Fruit fly (Drosophila melanogaster) whole organism, embryonic: Measurements from ENCODE around the gene RhoBTB.
A peak's percentile ranks its signal among the peaks of the same experiment; 100 is the strongest.

ENCODE experiments used
- CG10462 ChIP-seq: fragments of 200-800 bp; sonication (Bioruptor generic); optimal IDR thresholded peaks from 2 replicates; lab custom pipeline; 2016; ENCODE audit warnings: missing biosample characterization, missing genetic modification characterization
- CG10654 ChIP-seq: fragments of 200-800 bp; sonication (Bioruptor generic); optimal IDR thresholded peaks from 2 replicates; lab custom pipeline; 2016; ENCODE audit warnings: missing biosample characterization, missing genetic modification characterization
- CG13287 ChIP-seq: fragments of 200-800 bp; sonication (Bioruptor generic); IDR thresholded peaks from 2 replicates; pipeline ENCODE4 v1.3.6; 2022; ENCODE audit warnings: missing biosample characterization, missing genetic modification characterization; ENCODE audit not compliant: partially characterized antibody
- CG13424 ChIP-seq: fragments of 200-800 bp; sonication (Bioruptor generic); optimal IDR thresholded peaks from 2 replicates; lab custom pipeline; 2019; ENCODE audit warnings: missing biosample characterization, mild to moderate bottlenecking, missing genetic modification characterization, moderate library complexity
- CG13775 ChIP-seq: fragments of 200-800 bp; sonication (Bioruptor generic); optimal IDR thresholded peaks from 3 replicates; lab custom pipeline; 2017; ENCODE audit warnings: missing biosample characterization, mild to moderate bottlenecking, missing genetic modification characterization
- CG13894 ChIP-seq: fragments of 200-800 bp; sonication (Bioruptor generic); optimal IDR thresholded peaks from 3 replicates; lab custom pipeline; 2018; ENCODE audit warnings: missing biosample characterization, mild to moderate bottlenecking, missing genetic modification characterization, moderate library complexity
- CG15073 ChIP-seq: fragments of 200-800 bp; sonication (Bioruptor generic); optimal IDR thresholded peaks from 2 replicates; lab custom pipeline; 2016; ENCODE audit warnings: missing biosample characterization, missing genetic modification characterization
- CG15696 ChIP-seq: fragments of 200-800 bp; sonication (Bioruptor generic); optimal IDR thresholded peaks from 2 replicates; lab custom pipeline; 2019; ENCODE audit warnings: missing biosample characterization, mild to moderate bottlenecking, missing genetic modification characterization, moderate library complexity
- CG1647 ChIP-seq: fragments of 200-800 bp; sonication (Bioruptor generic); optimal IDR thresholded peaks from 3 replicates; lab custom pipeline; 2016; ENCODE audit warnings: missing biosample characterization, missing genetic modification characterization
- CG17361 ChIP-seq: fragments of 200-800 bp; sonication (Bioruptor generic); IDR thresholded peaks from 3 replicates; pipeline ENCODE4 v1.3.6; 2022; ENCODE audit warnings: missing biosample characterization, missing genetic modification characterization
- CG17385 ChIP-seq: fragments of 200-800 bp; sonication (Bioruptor generic); optimal IDR thresholded peaks from 3 replicates; lab custom pipeline; 2018; ENCODE audit warnings: missing biosample characterization, mild to moderate bottlenecking, missing genetic modification characterization
- CG18476 ChIP-seq: fragments of 200-800 bp; sonication (Bioruptor generic); optimal IDR thresholded peaks from 2 replicates; lab custom pipeline; 2016; ENCODE audit warnings: missing biosample characterization, mild to moderate bottlenecking, missing genetic modification characterization
- CG2120 ChIP-seq: fragments of 200-800 bp; sonication (Bioruptor generic); optimal IDR thresholded peaks from 3 replicates; lab custom pipeline; 2016; ENCODE audit warnings: missing biosample characterization, missing genetic modification characterization
- CG31441 ChIP-seq: fragments of 200-800 bp; sonication (Bioruptor generic); IDR thresholded peaks from 2 replicates; pipeline ENCODE4 v1.3.6; 2022; ENCODE audit warnings: missing biosample characterization, missing genetic modification characterization
- CG34224 ChIP-seq: fragments of 200-800 bp; sonication (Bioruptor generic); IDR thresholded peaks from 3 replicates; pipeline ENCODE4 v1.3.6; 2022; ENCODE audit warnings: missing biosample characterization, missing genetic modification characterization; ENCODE audit not compliant: partially characterized antibody
- CG34422 ChIP-seq: fragments of 200-800 bp; sonication (Bioruptor generic); IDR thresholded peaks from 3 replicates; pipeline ENCODE4 v1.3.6; 2022; ENCODE audit warnings: missing biosample characterization, missing genetic modification characterization
- CG4854 ChIP-seq: fragments of 200-800 bp; sonication (Bioruptor generic); optimal IDR thresholded peaks from 2 replicates; lab custom pipeline; 2016; ENCODE audit warnings: missing biosample characterization, missing genetic modification characterization, inconsistent platforms
- CG5245 ChIP-seq: fragments of 200-800 bp; sonication (Bioruptor generic); optimal IDR thresholded peaks from 3 replicates; lab custom pipeline; 2016; ENCODE audit warnings: missing biosample characterization, missing genetic modification characterization
- CG5953 ChIP-seq: fragments of 200-800 bp; sonication (Bioruptor generic); IDR thresholded peaks from 2 replicates; pipeline ENCODE4 v1.3.6; 2022; ENCODE audit warnings: missing biosample characterization, missing genetic modification characterization
- CG6813 ChIP-seq: fragments of 200-800 bp; sonication (Bioruptor generic); optimal IDR thresholded peaks from 2 replicates; lab custom pipeline; 2017; ENCODE audit warnings: missing biosample characterization, missing genetic modification characterization, mild to moderate bottlenecking, moderate library complexity, missing genetic modification reagents
- CG6854 ChIP-seq: fragments of 200-800 bp; sonication (Bioruptor generic); optimal IDR thresholded peaks from 3 replicates; lab custom pipeline; 2017; ENCODE audit warnings: missing biosample characterization, mild to moderate bottlenecking, missing genetic modification characterization
- CoRest ChIP-seq: fragments of 200-800 bp; sonication (Bioruptor generic); optimal IDR thresholded peaks from 3 replicates; lab custom pipeline; 2018; ENCODE audit warnings: missing biosample characterization, mild to moderate bottlenecking, missing genetic modification characterization, moderate library complexity
- D19A ChIP-seq: fragments of 200-800 bp; optimal IDR thresholded peaks from 3 replicates; lab custom pipeline; 2019; ENCODE audit warnings: missing biosample characterization, mild to moderate bottlenecking, missing genetic modification characterization, moderate library complexity
- Dbx ChIP-seq: fragments of 200-800 bp; sonication (Bioruptor generic); IDR thresholded peaks from 3 replicates; pipeline ENCODE4 v1.3.6; 2022; ENCODE audit warnings: missing biosample characterization, missing genetic modification characterization
- Hand ChIP-seq: fragments of 200-800 bp; sonication (Bioruptor generic); optimal IDR thresholded peaks from 2 replicates; lab custom pipeline; 2017; ENCODE audit warnings: mild to moderate bottlenecking, missing biosample characterization, missing genetic modification reagents, missing genetic modification characterization
- Hey ChIP-seq: fragments of 200-800 bp; sonication (Bioruptor generic); optimal IDR thresholded peaks from 3 replicates; lab custom pipeline; 2018; ENCODE audit warnings: missing biosample characterization, mild to moderate bottlenecking, missing genetic modification characterization
- Mrtf ChIP-seq: fragments of 200-800 bp; sonication (Bioruptor generic); IDR thresholded peaks from 3 replicates; pipeline ENCODE4 v1.3.6; 2022; ENCODE audit warnings: missing biosample characterization, missing genetic modification characterization
- NK7.1 ChIP-seq: fragments of 200-800 bp; sonication (Bioruptor generic); optimal IDR thresholded peaks from 3 replicates; lab custom pipeline; 2016; ENCODE audit warnings: missing biosample characterization, missing genetic modification characterization
- Pdp1 ChIP-seq, 2 experiments: fragments of 200-800 bp; sonication (Bioruptor generic); optimal IDR thresholded peaks; 3 replicates each; lab custom pipeline; 2016; ENCODE audit warnings: missing biosample characterization in 2 of 2, missing genetic modification characterization in 2 of 2, mild to moderate bottlenecking in 1 of 2, moderate library complexity in 1 of 2
- Sox100B ChIP-seq: fragments of 200-800 bp; sonication (Bioruptor generic); optimal IDR thresholded peaks from 3 replicates; lab custom pipeline; 2018; ENCODE audit warnings: missing biosample characterization, mild to moderate bottlenecking, missing genetic modification characterization
- Xbp1 ChIP-seq: fragments of 200-800 bp; sonication (Bioruptor generic); optimal IDR thresholded peaks from 3 replicates; lab custom pipeline; 2016; ENCODE audit warnings: missing biosample characterization, mild to moderate bottlenecking, missing genetic modification characterization
- btn ChIP-seq: fragments of 200-800 bp; sonication (Bioruptor generic); optimal IDR thresholded peaks from 2 replicates; lab custom pipeline; 2016; ENCODE audit warnings: missing biosample characterization, missing genetic modification characterization
- caup ChIP-seq: fragments of 200-800 bp; sonication (Bioruptor generic); optimal IDR thresholded peaks from 3 replicates; lab custom pipeline; 2017; ENCODE audit warnings: missing biosample characterization, mild to moderate bottlenecking, missing genetic modification characterization, moderate library complexity; ENCODE audit not compliant: severe bottlenecking
- chif ChIP-seq, 2 experiments: fragments of 200-800 bp; sonication (Bioruptor generic); optimal IDR thresholded peaks; 3 replicates each; lab custom pipeline; 2016; ENCODE audit warnings: missing biosample characterization in 2 of 2, missing genetic modification characterization in 2 of 2
- chinmo ChIP-seq: fragments of 200-800 bp; sonication (Bioruptor generic); IDR thresholded peaks from 4 replicates; pipeline ENCODE4 v1.3.6; 2022; ENCODE audit warnings: missing biosample characterization, missing genetic modification characterization; ENCODE audit not compliant: partially characterized antibody
- crc ChIP-seq: fragments of 200-800 bp; sonication (Bioruptor generic); optimal IDR thresholded peaks from 2 replicates; lab custom pipeline; 2016; ENCODE audit warnings: missing biosample characterization, missing genetic modification characterization
- cwo ChIP-seq: fragments of 200-800 bp; sonication (Bioruptor generic); optimal IDR thresholded peaks from 3 replicates; lab custom pipeline; 2017; ENCODE audit warnings: missing biosample characterization, missing genetic modification characterization, mild to moderate bottlenecking, moderate library complexity, missing genetic modification reagents
- dmrt99B ChIP-seq: fragments of 200-800 bp; sonication (Bioruptor generic); optimal IDR thresholded peaks from 2 replicates; lab custom pipeline; 2018; ENCODE audit warnings: missing biosample characterization, mild to moderate bottlenecking, missing genetic modification characterization, moderate library complexity
- grn ChIP-seq: fragments of 200-800 bp; sonication (Bioruptor generic); optimal IDR thresholded peaks from 3 replicates; lab custom pipeline; 2017; ENCODE audit warnings: missing biosample characterization, missing genetic modification characterization
- gsb ChIP-seq: fragments of 200-800 bp; sonication (Bioruptor generic); IDR thresholded peaks from 2 replicates; pipeline ENCODE4 v1.3.6; 2022; ENCODE audit warnings: missing biosample characterization, missing genetic modification characterization
- nerfin-2 ChIP-seq: fragments of 200-800 bp; sonication (Bioruptor generic); IDR thresholded peaks from 2 replicates; pipeline ENCODE4 v1.3.6; 2022; ENCODE audit warnings: missing biosample characterization, missing genetic modification characterization; ENCODE audit not compliant: partially characterized antibody
- onecut ChIP-seq: fragments of 200-800 bp; sonication (Bioruptor generic); IDR thresholded peaks from 2 replicates; pipeline ENCODE4 v1.3.6; 2022; ENCODE audit warnings: missing biosample characterization, missing genetic modification characterization
- pan ChIP-seq, 4 experiments: fragments of >200 bp in 3 of 4; fragments of 200-800 bp in 1 of 4; sonication (Bioruptor generic) in 1 of 4; optimal IDR thresholded peaks in 3 of 4; IDR thresholded peaks in 1 of 4; 2 replicates each; pipeline versions ENCODE4 v1.3.6 to Lab custom; 2017 to 2022; ENCODE audit warnings: missing biosample characterization in 2 of 4, missing genetic modification characterization in 2 of 4, mixed read lengths in 1 of 4
- pfk ChIP-seq: fragments of 200-800 bp; sonication (Bioruptor generic); optimal IDR thresholded peaks from 2 replicates; lab custom pipeline; 2018; ENCODE audit warnings: missing biosample characterization, mild to moderate bottlenecking, missing genetic modification characterization, moderate library complexity
- pho ChIP-seq: fragments of 200-800 bp; sonication (Bioruptor generic); optimal IDR thresholded peaks from 2 replicates; lab custom pipeline; 2016; ENCODE audit warnings: missing biosample characterization, missing genetic modification characterization
- vfl ChIP-seq: fragments of 200-800 bp; sonication (Bioruptor generic); optimal IDR thresholded peaks from 2 replicates; lab custom pipeline; 2016; ENCODE audit warnings: missing biosample characterization, missing genetic modification characterization
- vvl ChIP-seq: fragments of 200-800 bp; sonication (Bioruptor generic); IDR thresholded peaks from 2 replicates; pipeline ENCODE4 v1.3.6; 2022; ENCODE audit warnings: missing biosample characterization, missing genetic modification characterization

Gene RhoBTB

DNA sequence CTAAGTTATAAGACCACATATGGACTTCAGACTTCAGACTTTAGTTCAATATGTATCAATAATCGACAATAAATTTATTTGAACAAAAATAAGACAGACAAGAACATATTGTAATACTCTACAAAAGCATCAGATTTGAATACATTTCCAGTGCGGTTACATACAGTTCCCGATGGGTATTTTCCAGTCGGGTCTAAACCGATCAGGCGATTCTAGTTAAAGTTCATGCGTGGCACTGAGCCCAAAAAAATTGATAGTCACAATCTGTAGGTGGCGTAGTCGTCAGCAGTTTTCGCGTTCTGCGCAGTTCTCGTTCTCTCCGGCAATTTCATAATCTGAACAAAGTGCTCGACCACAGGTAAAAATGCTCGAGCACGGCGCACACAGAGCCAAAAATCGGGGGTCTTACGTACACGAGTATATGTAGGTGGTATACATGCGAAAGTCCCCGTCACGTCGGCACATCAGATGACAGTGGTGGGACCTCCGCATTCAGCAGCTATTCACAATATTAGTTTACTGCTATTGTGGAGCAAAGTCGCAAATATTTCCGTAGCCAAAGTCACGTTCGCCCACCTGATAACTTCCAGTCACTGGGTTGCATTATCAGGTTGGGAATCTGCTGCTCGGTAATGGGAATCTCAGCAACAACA is 19.3 kb downstream of the RhoBTB start (continued):
- TF ChIP-seq CG31441 (GFP tag; lab: Robert Waterston, UW) (0 out of 2 replicates have a peak, but pooled peaks have one; percentile 24), chinmo (GFP tag; lab: Robert Waterston, UW) (peak; percentile 90; the same call in 3 of the 4 replicates), CG13424 (tag; lab: Kevin White, UChicago) (peak; percentile 26), CG34422 (GFP tag; lab: Robert Waterston, UW) (no peak), CG13775 (GFP tag; lab: Kevin White, UChicago) (peak; percentile 37), crc (GFP tag; lab: Kevin White, UChicago) (peak; percentile 35), D19A (peak; percentile 63), CG15073 (GFP tag; lab: Kevin White, UChicago) (peak; percentile 40), CG13894 (tag; lab: Kevin White, UChicago) (peak; percentile 100), chif (GFP tag; optimal IDR thresholded peaks at IDR 0.05; lab: Kevin White, UChicago) (peak in 1 of 2 experiments; percentile 2), caup (GFP tag; lab: Kevin White, UChicago) (peak; percentile 46), CG13287 (GFP tag; lab: Robert Waterston, UW) (peak; percentile 48), CG10654 (GFP tag; lab: Kevin White, UChicago) (no peak), Dbx (GFP tag; lab: Robert Waterston, UW) (0 out of 3 replicates have a peak, but pooled peaks have one; percentile 46), CG10462 (GFP tag; lab: Kevin White, UChicago) (no peak), CG2120 (peak; percentile 90), grn (GFP tag; lab: Kevin White, UChicago) (peak; percentile 72), CG5245 (GFP tag; lab: Kevin White, UChicago) (no peak), Sox100B (GFP tag; lab: Kevin White, UChicago) (peak; percentile 13), CG15696 (no peak), onecut (0 out of 2 replicates have a peak, but pooled peaks have one; percentile 12), CG34224 (peak; percentile 42; the same call in 2 of the 3 replicates), Mrtf (GFP tag; lab: Robert Waterston, UW) (0 out of 3 replicates have a peak, but pooled peaks have one; percentile 37), Pdp1 (GFP tag; optimal IDR thresholded peaks at IDR 0.05; lab: Kevin White, UChicago) (peak; percentile 51 to 75), Hand (GFP tag; lab: Kevin White, UChicago) (peak; percentile 61), vvl (GFP tag; lab: Robert Waterston, UW) (peak; percentile 25; the same call in 1 of the 2 replicates), btn (GFP tag; lab: Kevin White, UChicago) (no peak), vfl (peak; percentile 30), CG18476 (GFP tag; lab: Kevin White, UChicago) (peak; percentile 31), CG4854 (GFP tag; lab: Kevin White, UChicago) (no peak), CG6854 (GFP tag; lab: Kevin White, UChicago) (peak; percentile 32), gsb (GFP tag; lab: Robert Waterston, UW) (0 out of 2 replicates have a peak, but pooled peaks have one; percentile 21), pho (GFP tag; lab: Kevin White, UChicago) (peak; percentile 64), CG5953 (GFP tag; lab: Robert Waterston, UW) (0 out of 2 replicates have a peak, but pooled peaks have one; percentile 20), CG17385 (GFP tag; lab: Kevin White, UChicago) (peak; percentile 30), Hey (peak; percentile 40), dmrt99B (peak; percentile 31), pfk (GFP tag; lab: Kevin White, UChicago) (peak; percentile 58), CoRest (peak; percentile 57), CG1647 (GFP tag; lab: Kevin White, UChicago) (peak; percentile 54), NK7.1 (no peak), CG17361 (GFP tag; lab: Robert Waterston, UW) (peak; percentile 51; the same call in 1 of the 3 replicates), nerfin-2 (GFP tag; lab: Robert Waterston, UW) (no peak), Xbp1 (GFP tag; lab: Kevin White, UChicago) (peak; percentile 40), pan (optimal IDR thresholded peaks at IDR 0.05; lab: Kevin White, UChicago) (no peak), pan (GFP tag; optimal IDR thresholded peaks at IDR 0.05 in 1 of 2, IDR thresholded peaks at IDR 0.05 in 1 of 2) (peak in 1 of 2 experiments; percentile 31), CG6813 (no peak), cwo (GFP tag; lab: Kevin White, UChicago) (peak; percentile 85)
